Worm (Caenorhabditis elegans) whole organism, L4 larva: ENCODE measurements around the gene txt-13.

ENCODE experiments used
- F26F4.8 ChIP-seq: fragments of 200-800 bp; sonication (Bioruptor generic); conservative IDR thresholded peaks from 2 replicates; pipeline ENCODE4 v1.3.6; 2022; ENCODE audit warnings: missing genetic modification characterization, missing compliant biosample characterization
- aly-2 ChIP-seq: sonication (generic microtip); optimal IDR thresholded peaks from 2 replicates; lab custom pipeline; 2018; ENCODE audit warnings: missing biosample characterization, missing genetic modification characterization
- ceh-44 ChIP-seq: fragments of 200-800 bp; sonication (Bioruptor generic); IDR thresholded peaks from 2 replicates; pipeline ENCODE4 v1.3.6; 2022; ENCODE audit warnings: missing genetic modification reagents, missing genetic modification characterization, missing compliant biosample characterization
- ces-1 ChIP-seq: fragments of 150-350 bp; sonication (generic microtip); optimal IDR thresholded peaks from 4 replicates; lab custom pipeline; 2014; ENCODE audit warnings: missing biosample characterization, missing genetic modification reagents, missing genetic modification characterization
- egl-43 ChIP-seq: fragments of 200-800 bp; sonication (Bioruptor generic); IDR thresholded peaks from 2 replicates; pipeline ENCODE4 v1.3.6; 2022; ENCODE audit warnings: missing genetic modification reagents, missing genetic modification characterization, missing compliant biosample characterization
- lin-15B ChIP-seq: fragments of 150-350 bp; sonication (generic microtip); optimal IDR thresholded peaks from 3 replicates; lab custom pipeline; 2014; ENCODE audit warnings: missing biosample characterization, missing genetic modification characterization
- mdt-29 ChIP-seq: fragments of 200-800 bp; sonication (Bioruptor generic); IDR thresholded peaks from 2 replicates; pipeline ENCODE4 v1.3.6; 2022; ENCODE audit warnings: missing genetic modification reagents, missing genetic modification characterization, missing compliant biosample characterization
- unc-130 ChIP-seq: sonication (generic microtip); optimal IDR thresholded peaks from 2 replicates; lab custom pipeline; 2016; ENCODE audit warnings: missing genetic modification reagents, missing genetic modification characterization, missing compliant biosample characterization
- unc-62 ChIP-seq, 3 experiments: fragments of 150-350 bp in 1 of 3; sonication (generic microtip); optimal IDR thresholded peaks in 2 of 3; peaks in 1 of 3; 1 replicate in 1 of 3; 2 replicates in 2 of 3; lab custom pipeline; 2014 to 2017; ENCODE audit warnings: missing biosample characterization in 3 of 3, missing genetic modification characterization in 3 of 3, missing genetic modification reagents in 3 of 3, missing genotype in 1 of 3
- vab-7 ChIP-seq: fragments of 200-800 bp; sonication (Bioruptor generic); IDR thresholded peaks from 2 replicates; pipeline ENCODE4 v1.3.6; 2022; ENCODE audit warnings: missing genetic modification reagents, missing genetic modification characterization, missing compliant biosample characterization
- zfp-3 ChIP-seq: fragments of 200-800 bp; sonication (Bioruptor generic); conservative IDR thresholded peaks from 2 replicates; pipeline ENCODE4 v1.3.6; 2022; ENCODE audit warnings: missing genetic modification reagents, missing genetic modification characterization, missing compliant biosample characterization

DNA sequence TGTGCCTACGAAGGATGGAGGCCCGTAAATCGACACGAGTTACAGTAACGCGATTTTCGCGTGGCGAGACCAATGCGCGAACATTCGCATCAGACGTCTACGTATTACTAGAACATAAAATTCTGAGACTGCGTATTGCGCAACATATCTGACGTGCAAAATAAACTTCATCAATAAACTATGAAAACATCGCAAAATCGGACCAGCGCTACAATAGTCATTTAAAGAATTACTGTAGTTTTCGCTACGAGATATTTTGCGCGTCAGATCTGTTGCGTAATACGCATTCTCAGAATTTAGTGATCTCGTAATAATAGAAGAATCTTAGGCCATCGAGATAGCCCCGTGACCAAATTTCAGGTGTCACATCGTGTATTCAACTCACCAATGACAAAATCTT, 23.9 kb downstream of the txt-13 start:
- TF ChIP-seq F26F4.8 (GFP tag; lab: Robert Waterston, UW) (no peak), vab-7 (GFP tag; lab: Robert Waterston, UW) (no peak), ceh-44 (GFP tag; lab: Robert Waterston, UW) (no peak), aly-2 (no peak), zfp-3 (GFP tag; lab: Robert Waterston, UW) (no peak), lin-15B (tag; lab: Kevin White, UChicago) (no peak), unc-130 (GFP tag; lab: Kevin White, UChicago) (no peak), egl-43 (GFP tag; lab: Robert Waterston, UW) (no peak), mdt-29 (GFP tag; lab: Robert Waterston, UW) (no peak), ces-1 (GFP tag; lab: Kevin White, UChicago) (no peak), unc-62 (GFP tag; optimal IDR thresholded peaks at IDR 0.05 in 1 of 2; lab: Kevin White, UChicago) (no peak), unc-62 (tag; optimal IDR thresholded peaks at IDR 0.05; lab: Kevin White, UChicago) (no peak)
